Worm (Caenorhabditis elegans) whole organism, young adult: ENCODE measurements around the gene C11E4.6.
"Not testable (repeated sequence)": the region's sequence is repeated elsewhere in the genome, so short reads cannot be mapped to it uniquely, and the experiment has no call there.

Source experiments
- C17E4.6 ChIP-seq: fragments of 200-800 bp; sonication (Bioruptor generic); IDR thresholded peaks from 2 replicates; pipeline ENCODE4 v1.3.6; 2022; ENCODE audit warnings: missing genetic modification reagents, missing genetic modification characterization, missing compliant biosample characterization
- D2030.7 ChIP-seq: fragments of 200-800 bp; sonication (Bioruptor generic); IDR thresholded peaks from 2 replicates; pipeline ENCODE4 v1.3.6; 2022; ENCODE audit warnings: missing genetic modification reagents, missing genetic modification characterization, missing compliant biosample characterization
- F37B4.10 ChIP-seq: fragments of 200-800 bp; sonication (Bioruptor generic); IDR thresholded peaks from 2 replicates; pipeline ENCODE4 v1.3.6; 2022; ENCODE audit warnings: missing genetic modification characterization, missing compliant biosample characterization
- F57C9.4 ChIP-seq: sonication (generic microtip); optimal IDR thresholded peaks from 2 replicates; lab custom pipeline; 2017; ENCODE audit warnings: mild to moderate bottlenecking, missing genetic modification characterization, missing compliant biosample characterization
- T26A5.8 ChIP-seq: sonication (generic microtip); optimal IDR thresholded peaks from 2 replicates; lab custom pipeline; 2016; ENCODE audit warnings: missing genetic modification characterization, missing compliant biosample characterization
- Y53G8AR.9 ChIP-seq: fragments of 200-800 bp; sonication (Bioruptor generic); conservative IDR thresholded peaks from 2 replicates; pipeline ENCODE4 v1.3.6; 2022; ENCODE audit warnings: missing genetic modification reagents, missing genetic modification characterization, missing compliant biosample characterization
- Y56A3A.18 ChIP-seq: fragments of 200-800 bp; sonication (Bioruptor generic); IDR thresholded peaks from 2 replicates; pipeline ENCODE4 v1.3.6; 2022; ENCODE audit warnings: missing genetic modification reagents, missing genetic modification characterization, missing compliant biosample characterization
- aptf-2 ChIP-seq: fragments of 200-800 bp; sonication (Bioruptor generic); conservative IDR thresholded peaks from 2 replicates; pipeline ENCODE4 v1.3.6; 2022; ENCODE audit warnings: missing genetic modification reagents, missing genetic modification characterization, missing compliant biosample characterization
- attf-3 ChIP-seq: fragments of 200-800 bp; sonication (Bioruptor generic); conservative IDR thresholded peaks from 2 replicates; pipeline ENCODE4 v1.3.6; 2022; ENCODE audit warnings: missing genetic modification reagents, missing genetic modification characterization, missing compliant biosample characterization
- bed-1 ChIP-seq: fragments of 200-800 bp; sonication (Bioruptor generic); IDR thresholded peaks from 2 replicates; pipeline ENCODE4 v1.3.6; 2022; ENCODE audit warnings: missing genetic modification reagents, missing genetic modification characterization, missing compliant biosample characterization
- bed-2 ChIP-seq: fragments of 200-800 bp; sonication (Bioruptor generic); IDR thresholded peaks from 2 replicates; pipeline ENCODE4 v1.3.6; 2022; ENCODE audit warnings: missing genetic modification reagents, missing genetic modification characterization, missing compliant biosample characterization
- cebp-2 ChIP-seq: fragments of 200-800 bp; sonication (Bioruptor generic); IDR thresholded peaks from 2 replicates; pipeline ENCODE4 v1.3.6; 2022; ENCODE audit warnings: missing genetic modification characterization, missing compliant biosample characterization
- ceh-100 ChIP-seq: fragments of 200-800 bp; sonication (Bioruptor generic); IDR thresholded peaks from 2 replicates; pipeline ENCODE4 v1.3.6; 2022; ENCODE audit warnings: missing genetic modification reagents, missing genetic modification characterization, missing compliant biosample characterization
- ceh-40 ChIP-seq: fragments of 200-800 bp; sonication (Bioruptor generic); IDR thresholded peaks from 2 replicates; pipeline ENCODE4 v1.3.6; 2022; ENCODE audit warnings: missing genetic modification characterization, missing compliant biosample characterization
- efl-1 ChIP-seq: fragments of 150-350 bp; optimal IDR thresholded peaks from 2 replicates; lab custom pipeline; 2014; ENCODE audit warnings: missing biosample characterization, missing genetic modification reagents, missing genetic modification characterization
- egl-44 ChIP-seq: fragments of 200-800 bp; sonication (Bioruptor generic); IDR thresholded peaks from 2 replicates; pipeline ENCODE4 v1.3.6; 2022; ENCODE audit warnings: missing genetic modification reagents, missing genetic modification characterization, missing compliant biosample characterization
- ekl-4 ChIP-seq: fragments of 200-800 bp; sonication (Bioruptor generic); IDR thresholded peaks from 2 replicates; pipeline ENCODE4 v1.3.6; 2022; ENCODE audit warnings: missing genetic modification reagents, missing genetic modification characterization, missing compliant biosample characterization
- ets-4 ChIP-seq: fragments of 200-800 bp; sonication (Bioruptor generic); optimal IDR thresholded peaks from 2 replicates; lab custom pipeline; 2018; ENCODE audit warnings: mild to moderate bottlenecking, missing genetic modification characterization, missing compliant biosample characterization
- him-1 ChIP-seq: sonication (generic microtip); optimal IDR thresholded peaks from 2 replicates; lab custom pipeline; 2016; ENCODE audit warnings: missing genotype, missing genetic modification reagents, missing genetic modification characterization, missing compliant biosample characterization
- hmg-1.2 ChIP-seq: fragments of 200-800 bp; sonication (Bioruptor generic); IDR thresholded peaks from 2 replicates; pipeline ENCODE4 v1.3.6; 2022; ENCODE audit warnings: missing genetic modification reagents, missing genetic modification characterization, missing compliant biosample characterization
- let-526 ChIP-seq: fragments of 200-800 bp; sonication (Bioruptor generic); IDR thresholded peaks from 2 replicates; pipeline ENCODE4 v1.3.6; 2022; ENCODE audit warnings: missing genetic modification reagents, missing genetic modification characterization, missing compliant biosample characterization
- mes-4 ChIP-seq: sonication (generic microtip); optimal IDR thresholded peaks from 2 replicates; lab custom pipeline; 2016; ENCODE audit warnings: missing genotype, missing genetic modification characterization, missing compliant biosample characterization
- mxl-1 ChIP-seq: sonication (generic microtip); optimal IDR thresholded peaks from 2 replicates; lab custom pipeline; 2016; ENCODE audit warnings: missing genetic modification characterization, missing compliant biosample characterization
- nfya-2 ChIP-seq: fragments of 200-800 bp; sonication (Bioruptor generic); IDR thresholded peaks from 2 replicates; pipeline ENCODE4 v1.3.6; 2022; ENCODE audit warnings: missing genetic modification reagents, missing genetic modification characterization, missing compliant biosample characterization
- nhr-120 ChIP-seq: fragments of 200-800 bp; sonication (Bioruptor generic); IDR thresholded peaks from 2 replicates; pipeline ENCODE4 v1.3.6; 2022; ENCODE audit warnings: missing genetic modification characterization, missing compliant biosample characterization
- nhr-80 ChIP-seq: sonication (generic microtip); optimal IDR thresholded peaks from 2 replicates; lab custom pipeline; 2016; ENCODE audit warnings: missing genetic modification characterization, missing compliant biosample characterization
- rcor-1 ChIP-seq: fragments of 200-800 bp; sonication (Bioruptor generic); IDR thresholded peaks from 2 replicates; pipeline ENCODE4 v1.3.6; 2022; ENCODE audit warnings: missing genetic modification reagents, missing genetic modification characterization, missing compliant biosample characterization
- sea-2 ChIP-seq: fragments of 200-800 bp; sonication (Bioruptor generic); IDR thresholded peaks from 2 replicates; pipeline ENCODE4 v1.3.6; 2022; ENCODE audit warnings: missing genetic modification characterization, missing compliant biosample characterization
- snpc-1.1 ChIP-seq: sonication (generic microtip); optimal IDR thresholded peaks from 2 replicates; lab custom pipeline; 2017; ENCODE audit warnings: missing genetic modification characterization, mild to moderate bottlenecking, missing compliant biosample characterization, antibody characterized with exemption, moderate library complexity, missing genotype, missing genetic modification reagents; ENCODE audit not compliant: insufficient read depth
- sptf-2 ChIP-seq: fragments of 200-800 bp; sonication (Bioruptor generic); optimal IDR thresholded peaks from 2 replicates; lab custom pipeline; 2018; ENCODE audit warnings: mild to moderate bottlenecking, missing genetic modification characterization, missing compliant biosample characterization
- tbx-9 ChIP-seq: sonication (generic microtip); optimal IDR thresholded peaks from 2 replicates; lab custom pipeline; 2016; ENCODE audit warnings: borderline replicate concordance, missing genetic modification characterization, inconsistent platforms, missing compliant biosample characterization
- zfh-2 ChIP-seq: fragments of 200-800 bp; sonication (Bioruptor generic); conservative IDR thresholded peaks from 2 replicates; pipeline ENCODE4 v1.3.6; 2022; ENCODE audit warnings: missing genetic modification reagents, missing genetic modification characterization, missing compliant biosample characterization
- zim-3 ChIP-seq: sonication (generic microtip); optimal IDR thresholded peaks from 2 replicates; lab custom pipeline; 2017; ENCODE audit warnings: mild to moderate bottlenecking, missing genetic modification characterization, moderate library complexity, missing compliant biosample characterization
- ztf-25 ChIP-seq: fragments of 200-800 bp; sonication (Bioruptor generic); IDR thresholded peaks from 2 replicates; pipeline ENCODE4 v1.3.6; 2022; ENCODE audit warnings: missing genetic modification reagents, missing genetic modification characterization, missing compliant biosample characterization
- ztf-28 ChIP-seq: fragments of 200-800 bp; sonication (Bioruptor generic); IDR thresholded peaks from 2 replicates; pipeline ENCODE4 v1.3.6; 2022; ENCODE audit warnings: missing genetic modification reagents, missing genetic modification characterization, missing compliant biosample characterization
- ztf-6 ChIP-seq: fragments of 200-800 bp; sonication (Bioruptor generic); IDR thresholded peaks from 2 replicates; pipeline ENCODE4 v1.3.6; 2022; ENCODE audit warnings: missing genetic modification reagents, missing genetic modification characterization, missing compliant biosample characterization

The C11E4.6 gene

DNA sequence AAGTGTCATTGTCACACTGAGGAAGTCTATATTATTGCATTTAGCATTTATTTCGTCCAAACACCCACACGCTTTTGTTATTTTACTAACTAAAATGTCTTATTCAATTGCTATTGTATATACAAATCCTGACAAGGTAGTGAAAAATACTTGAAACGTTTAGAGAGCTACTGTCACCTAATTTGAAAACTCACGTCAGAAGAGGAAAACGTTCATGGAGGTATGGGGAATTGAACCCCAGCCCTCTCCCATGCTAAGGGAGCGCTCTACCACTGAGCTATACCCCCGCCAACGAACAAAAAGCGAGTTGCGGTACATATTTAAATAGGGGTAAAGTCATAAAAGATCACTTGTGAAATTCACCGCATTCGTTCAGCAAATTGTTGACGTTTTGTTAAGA is 12.2 kb downstream of the C11E4.6 start (continued):
- peak; percentile 19 for TF ChIP-seq T26A5.8 (tag; lab: Kevin White, UChicago)

DNA sequence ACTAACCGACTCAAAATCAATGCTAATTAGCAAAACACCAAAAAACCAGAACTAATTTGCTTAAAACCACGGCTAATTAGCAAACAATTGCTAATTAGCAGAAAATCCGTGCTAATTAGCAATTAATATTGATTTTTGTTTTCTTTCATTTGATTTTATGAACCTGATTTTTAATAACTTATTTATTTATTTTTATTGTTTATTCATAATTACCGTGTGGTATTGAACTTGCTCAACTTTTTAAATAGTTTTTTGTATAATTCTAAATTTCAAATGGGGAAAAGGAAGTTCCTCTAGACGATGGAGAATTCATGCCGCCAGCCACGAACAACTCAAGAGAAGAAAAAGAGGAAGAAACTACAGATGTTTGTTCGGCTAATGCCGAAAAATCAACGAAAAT is 15.5 kb downstream of the C11E4.6 start, which contains the start of gene F34H10.1:
F34H10.1 (plus strand) TSS at position 301 of the 400 bp plus-strand sequence.
- not testable (repeated sequence) for TF ChIP-seq nhr-120; attf-3 (GFP tag; lab: Robert Waterston, UW); zim-3 (tag; lab: Kevin White, UChicago)
- TF ChIP-seq, all 124 proteins: peak for 0; not testable (repeated sequence) for 124

DNA sequence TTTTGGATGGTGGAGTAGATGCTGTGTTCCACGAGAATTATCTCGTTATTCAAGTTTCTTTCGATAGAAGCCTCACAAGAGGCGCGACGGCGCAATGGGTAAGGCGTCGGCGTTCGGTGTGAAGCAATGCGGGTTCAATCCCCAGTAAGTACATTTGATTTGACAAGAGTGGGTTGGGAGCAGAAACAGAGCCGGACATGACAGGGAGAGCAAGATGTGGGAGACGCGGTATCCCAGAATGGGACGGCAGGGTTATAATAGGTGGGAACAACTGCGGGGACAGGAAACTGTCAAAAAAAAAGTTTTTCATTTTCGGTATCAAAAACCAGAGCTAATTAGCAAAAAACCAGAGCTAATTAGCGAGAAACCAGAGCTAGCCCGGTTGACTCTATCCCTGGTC is 16.8 kb downstream of the C11E4.6 start:
- peak; percentile 47; the same call in 1 of the 2 replicates for TF ChIP-seq rcor-1
- TF ChIP-seq cebp-2 (GFP tag; lab: Robert Waterston, UW), result 0 out of 2 replicates have a peak, but pooled peaks have one; percentile 51
- peak; percentile 70; the same call in 1 of the 2 replicates for TF ChIP-seq ztf-25 (GFP tag; lab: Robert Waterston, UW)
- 0 out of 2 replicates have a peak, but pooled peaks have one; percentile 33 for TF ChIP-seq bed-2 (GFP tag; lab: Robert Waterston, UW)
- 0 out of 2 replicates have a peak, but pooled peaks have one; percentile 17 for TF ChIP-seq hmg-1.2 (GFP tag; lab: Robert Waterston, UW)
- 0 out of 2 replicates have a peak, but pooled peaks have one; percentile 55 for TF ChIP-seq F37B4.10
- TF ChIP-seq D2030.7 (GFP tag; lab: Robert Waterston, UW), result peak; percentile 77
- TF ChIP-seq bed-1 (GFP tag; lab: Robert Waterston, UW), result 0 out of 2 replicates have a peak, but pooled peaks have one; percentile 53

DNA sequence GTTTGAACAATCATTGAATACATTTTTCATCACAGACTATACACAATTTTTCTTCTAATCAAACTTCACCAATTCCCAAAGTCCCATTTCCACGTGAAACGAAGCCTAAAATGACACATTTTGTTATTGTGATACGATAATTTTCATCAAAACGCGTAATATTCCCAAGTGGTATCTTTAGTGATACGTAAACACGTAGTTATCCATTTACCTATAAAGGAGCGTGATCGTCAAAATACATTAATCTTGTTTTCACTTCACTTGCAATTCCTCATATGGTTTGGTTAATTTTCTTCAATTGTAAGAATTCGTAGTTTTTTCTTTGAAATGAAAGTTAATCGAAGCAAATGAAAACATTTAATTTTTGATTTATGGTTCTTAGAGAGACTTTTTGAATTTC is 19.2 kb downstream of the C11E4.6 start:
- TF ChIP-seq efl-1 (GFP tag; lab: Kevin White, UChicago) (no peak), mes-4 (tag; lab: Kevin White, UChicago) (no peak)

DNA sequence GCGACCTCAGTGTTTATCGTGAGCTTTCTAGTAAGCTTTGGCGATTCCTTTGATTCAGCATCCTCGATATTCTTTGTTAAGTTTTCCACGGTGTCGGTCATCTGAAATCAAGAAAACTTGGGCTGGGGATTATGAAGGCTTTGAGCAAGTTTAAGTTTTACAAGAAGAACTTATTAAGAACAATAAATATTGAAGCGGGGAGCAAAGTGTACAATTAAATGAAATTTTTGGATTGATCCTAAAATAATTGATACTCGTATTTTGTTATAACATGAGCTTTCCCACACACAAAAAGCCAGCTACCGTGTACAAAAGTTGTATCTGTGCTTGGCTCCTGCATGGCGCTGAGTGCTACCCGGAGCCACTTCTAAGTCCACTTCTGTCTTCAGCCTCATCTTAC is 24.6 kb downstream of the C11E4.6 start, which contains the start of gene F34H10.3:
F34H10.3 (minus strand) TSS at position 101 of the 400 bp plus-strand sequence.
- no peak for TF ChIP-seq egl-44
- no peak for TF ChIP-seq tbx-9
- TF ChIP-seq ceh-100 (GFP tag; lab: Robert Waterston, UW), result no peak
- TF ChIP-seq C17E4.6 (GFP tag; lab: Robert Waterston, UW), result no peak

DNA sequence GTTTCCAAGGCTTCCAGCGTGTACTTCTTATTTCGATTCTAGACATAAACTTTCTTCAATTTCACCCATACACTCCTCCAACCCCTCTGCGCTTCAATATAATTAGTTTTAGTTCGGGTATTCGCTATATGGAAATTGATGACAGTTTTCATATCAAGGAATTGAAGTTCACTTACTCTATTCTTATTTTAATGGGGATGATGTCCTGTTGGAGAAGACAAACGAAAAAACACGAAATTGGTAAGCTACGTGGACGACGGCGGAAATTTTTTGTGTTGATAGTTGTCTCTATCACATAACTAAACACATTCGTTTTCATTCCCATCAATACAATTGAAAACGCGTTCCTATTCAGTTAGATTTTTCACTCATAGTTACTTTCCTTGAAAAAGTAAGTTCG is 25.0 kb downstream of the C11E4.6 start, which contains the start of gene F34H10.5:
F34H10.5 (plus strand) TSS at position 301 of the 400 bp plus-strand sequence.
- TF ChIP-seq aptf-2 (GFP tag; lab: Robert Waterston, UW) (no peak), Y56A3A.18 (no peak), nfya-2 (no peak)

DNA sequence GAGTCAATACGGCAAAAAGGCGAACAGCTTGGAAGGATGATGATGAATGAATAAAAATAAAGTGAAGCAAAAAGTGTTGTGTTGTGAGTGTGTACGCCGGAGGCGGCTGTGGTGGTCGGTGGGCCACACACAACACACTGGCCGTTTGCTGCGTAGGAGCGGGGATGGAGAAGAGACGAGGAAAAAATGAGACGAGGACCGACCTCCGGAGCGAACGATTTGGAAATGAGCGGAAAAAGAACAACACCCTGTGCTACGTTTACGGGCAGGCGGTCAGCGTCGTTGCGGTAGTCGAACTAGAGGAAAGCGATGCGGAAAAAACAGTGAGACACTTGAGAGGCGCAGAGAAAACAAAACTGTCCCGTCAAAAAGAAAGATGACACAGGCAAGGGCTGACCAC is 26.8 kb downstream of the C11E4.6 start:
- TF ChIP-seq D2030.7 (GFP tag; lab: Robert Waterston, UW) (no peak), sea-2 (GFP tag; lab: Robert Waterston, UW) (0 out of 2 replicates have a peak, but pooled peaks have one; percentile 18), zfh-2 (peak; percentile 86), nhr-80 (tag; lab: Kevin White, UChicago) (peak; percentile 38), hmg-1.2 (GFP tag; lab: Robert Waterston, UW) (peak; percentile 10; the same call in 1 of the 2 replicates)

DNA sequence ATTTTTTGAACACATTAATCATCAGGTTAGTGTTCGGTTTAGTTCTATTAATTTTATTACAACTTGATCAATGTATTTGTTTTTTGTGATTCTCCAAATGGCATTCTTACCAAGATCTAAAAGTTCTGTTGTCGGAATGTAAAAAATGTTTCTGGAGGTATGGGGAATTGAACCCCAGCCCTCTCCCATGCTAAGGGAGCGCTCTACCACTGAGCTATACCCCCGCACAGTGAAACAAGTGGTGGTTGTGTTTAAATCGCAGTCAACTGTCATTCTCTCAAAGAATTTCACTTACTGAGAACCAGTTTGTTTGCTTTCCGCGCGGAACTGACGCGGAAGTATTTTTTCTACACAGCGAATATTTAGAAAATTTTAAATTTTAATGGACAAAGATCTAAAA is 27.3 kb downstream of the C11E4.6 start:
- TF ChIP-seq ets-4, result peak; percentile 11
- TF ChIP-seq ekl-4 (GFP tag; lab: Robert Waterston, UW), result no peak
- peak; percentile 84 for TF ChIP-seq mxl-1 (tag; lab: Kevin White, UChicago)
- TF ChIP-seq him-1 (tag; lab: Kevin White, UChicago), result peak; percentile 91
- TF ChIP-seq let-526 (GFP tag; lab: Robert Waterston, UW), result no peak
- no peak for TF ChIP-seq tbx-9
- no peak for TF ChIP-seq snpc-1.1
- TF ChIP-seq nhr-120, result 0 out of 2 replicates have a peak, but pooled peaks have one; percentile 25
- peak; percentile 90 for TF ChIP-seq ceh-40 (GFP tag; lab: Robert Waterston, UW)
- peak; percentile 71; the same call in 1 of the 2 replicates for TF ChIP-seq Y53G8AR.9
- peak; percentile 72 for TF ChIP-seq sptf-2 (GFP tag; lab: Kevin White, UChicago)
- TF ChIP-seq ztf-6 (GFP tag; lab: Robert Waterston, UW), result no peak
- TF ChIP-seq ztf-28 (GFP tag; lab: Robert Waterston, UW), result no peak
- TF ChIP-seq F57C9.4 (tag; lab: Kevin White, UChicago), result no peak
